Worm (Caenorhabditis elegans): ENCODE results near the gene F40G12.9.

DNA sequence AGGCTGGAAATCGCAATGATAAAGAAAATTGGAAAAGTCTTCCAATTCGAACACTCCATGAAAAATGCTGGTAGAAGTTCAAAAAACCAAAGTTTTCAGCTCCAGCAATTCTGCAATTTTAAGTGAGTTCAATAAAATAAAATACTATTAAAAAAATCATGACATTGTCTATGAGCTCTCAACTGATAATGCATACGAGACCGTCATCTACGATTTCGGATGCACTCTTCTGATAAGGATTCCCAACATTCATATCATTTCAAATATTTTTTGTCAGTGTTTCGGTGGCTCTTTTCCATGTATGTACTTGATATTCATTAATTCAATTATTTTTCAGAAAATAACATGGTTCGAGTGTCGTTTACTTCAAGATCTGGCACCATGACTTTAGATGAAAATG lies 18.6 kb downstream of the F40G12.9 start, which contains the start of gene F14D7.6:
- TF ChIP-seq ztf-29 (GFP tag; IDR thresholded peaks at IDR 0.05) (no peak), tab-1 (GFP tag; IDR thresholded peaks at IDR 0.05) (no peak), med-1 (GFP tag; optimal IDR thresholded peaks at IDR 0.05; ENCODE audit: insufficient read depth) (no peak), flt-1 (GFP tag; IDR thresholded peaks at IDR 0.05) (no peak), ztf-23 (GFP tag; IDR thresholded peaks at IDR 0.05) (no peak), klf-2 (GFP tag; conservative IDR thresholded peaks at IDR 0.05) (no peak), T22C8.4 (GFP tag; IDR thresholded peaks at IDR 0.05) (no peak), cog-1 (tag; optimal IDR thresholded peaks at IDR 0.05) (no peak), ref-1 (GFP tag; conservative IDR thresholded peaks at IDR 0.05) (no peak)
